Fruit fly (Drosophila melanogaster) whole organism: ENCODE results near the gene Sprn.

Source experiments
- pan ChIP-seq: fragments of >200 bp; optimal IDR thresholded peaks from 2 replicates; lab custom pipeline; 2017
- psq ChIP-seq: fragments of >200 bp; optimal IDR thresholded peaks from 2 replicates; lab custom pipeline; 2017

DNA sequence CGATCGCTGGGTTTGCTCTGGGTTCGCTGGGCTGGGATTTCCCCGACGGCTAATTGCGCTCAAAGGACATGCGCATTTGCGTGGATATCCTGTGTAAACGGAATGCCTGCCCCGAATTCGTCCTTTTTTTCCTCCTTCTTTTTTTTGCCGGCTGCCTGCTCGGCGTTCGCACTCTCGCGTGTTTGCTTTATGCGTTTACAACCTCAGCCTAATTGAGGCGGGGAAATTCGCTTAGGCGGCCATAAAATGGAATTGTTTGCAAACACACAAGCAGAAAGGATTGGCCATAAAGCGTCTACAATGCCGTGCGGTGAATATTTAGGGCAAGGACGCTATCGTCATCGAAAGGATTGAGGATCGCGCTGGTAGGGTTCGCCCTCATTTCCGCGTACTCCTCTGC lies 46.5 kb downstream of the Sprn start:
- TF ChIP-seq pan (lab: Kevin White, UChicago) = no peak
- no peak for TF ChIP-seq psq (lab: Kevin White, UChicago)
